Worm (Caenorhabditis elegans) whole organism, mixed stage, embryonic: ENCODE data around the gene rcan-1.

Source experiments
- M03D4.4 ChIP-seq: sonication (generic microtip); optimal IDR thresholded peaks from 2 replicates; lab custom pipeline; 2017; ENCODE audit warnings: mild to moderate bottlenecking, missing genetic modification characterization, missing compliant biosample characterization
- bed-3 ChIP-seq: fragments of 200-800 bp; sonication (Bioruptor generic); optimal IDR thresholded peaks from 3 replicates; lab custom pipeline; 2018; ENCODE audit warnings: mild to moderate bottlenecking, missing genetic modification characterization, moderate library complexity, missing compliant biosample characterization
- blmp-1 ChIP-seq: fragments of 150-350 bp; optimal IDR thresholded peaks from 2 replicates; lab custom pipeline; 2014; ENCODE audit warnings: missing biosample characterization, missing genetic modification characterization
- ceh-39 ChIP-seq: fragments of 150-350 bp; optimal IDR thresholded peaks from 2 replicates; lab custom pipeline; 2014; ENCODE audit warnings: missing biosample characterization, missing genetic modification characterization
- ceh-43 ChIP-seq: fragments of 200-800 bp; sonication (Bioruptor generic); optimal IDR thresholded peaks from 2 replicates; lab custom pipeline; 2018; ENCODE audit warnings: mild to moderate bottlenecking, missing genetic modification characterization, moderate library complexity, missing compliant biosample characterization
- ces-1 ChIP-seq: fragments of 150-350 bp; optimal IDR thresholded peaks from 2 replicates; lab custom pipeline; 2014; ENCODE audit warnings: missing biosample characterization, missing genetic modification reagents, missing genetic modification characterization
- cnd-1 ChIP-seq: fragments of 200-800 bp; sonication (Bioruptor generic); optimal IDR thresholded peaks from 2 replicates; lab custom pipeline; 2018; ENCODE audit warnings: mild to moderate bottlenecking, missing genetic modification characterization, missing compliant biosample characterization
- elt-1 ChIP-seq: sonication (generic microtip); optimal IDR thresholded peaks from 2 replicates; lab custom pipeline; 2017; ENCODE audit warnings: missing genetic modification characterization, mild to moderate bottlenecking, missing compliant biosample characterization, antibody characterized with exemption, moderate library complexity, borderline replicate concordance; ENCODE audit not compliant: insufficient read depth
- elt-3 ChIP-seq: fragments of 150-350 bp; optimal IDR thresholded peaks from 2 replicates; lab custom pipeline; 2014; ENCODE audit warnings: missing biosample characterization, missing genetic modification characterization
- flh-1 ChIP-seq: fragments of 200-800 bp; sonication (Bioruptor generic); optimal IDR thresholded peaks from 2 replicates; lab custom pipeline; 2018; ENCODE audit warnings: mild to moderate bottlenecking, missing genetic modification characterization, moderate library complexity, missing compliant biosample characterization
- ham-2 ChIP-seq: fragments of 200-800 bp; sonication (Bioruptor generic); optimal IDR thresholded peaks from 2 replicates; lab custom pipeline; 2018; ENCODE audit warnings: mild to moderate bottlenecking, missing genetic modification characterization, missing compliant biosample characterization
- hlh-1 ChIP-seq: fragments of 150-350 bp; optimal IDR thresholded peaks from 2 replicates; lab custom pipeline; 2014; ENCODE audit warnings: missing biosample characterization, missing genetic modification reagents, missing genetic modification characterization
- lin-13 ChIP-seq: fragments of 150-350 bp; optimal IDR thresholded peaks from 2 replicates; lab custom pipeline; 2014; ENCODE audit warnings: missing biosample characterization, missing genetic modification characterization
- lsy-2 ChIP-seq: fragments of 150-350 bp; optimal IDR thresholded peaks from 2 replicates; lab custom pipeline; 2014; ENCODE audit warnings: missing biosample characterization, missing genetic modification characterization
- mab-5 ChIP-seq: fragments of 150-350 bp; optimal IDR thresholded peaks from 2 replicates; lab custom pipeline; 2014; ENCODE audit warnings: missing biosample characterization, missing genetic modification characterization
- mep-1 ChIP-seq: fragments of 150-350 bp; optimal IDR thresholded peaks from 2 replicates; lab custom pipeline; 2017; ENCODE audit warnings: missing biosample characterization, missing genetic modification reagents, missing genetic modification characterization, inconsistent platforms
- mls-2 ChIP-seq: sonication (generic microtip); optimal IDR thresholded peaks from 2 replicates; lab custom pipeline; 2016; ENCODE audit warnings: mild to moderate bottlenecking, missing genetic modification characterization, moderate library complexity, missing compliant biosample characterization
- nhr-12 ChIP-seq: fragments of 150-350 bp; optimal IDR thresholded peaks from 2 replicates; lab custom pipeline; 2014; ENCODE audit warnings: missing biosample characterization, missing genetic modification characterization
- nhr-2 ChIP-seq: fragments of 150-350 bp; optimal IDR thresholded peaks from 2 replicates; lab custom pipeline; 2014; ENCODE audit warnings: missing biosample characterization, missing genetic modification characterization
- nhr-237 ChIP-seq: fragments of 150-350 bp; optimal IDR thresholded peaks from 2 replicates; lab custom pipeline; 2014; ENCODE audit warnings: missing biosample characterization, missing genetic modification characterization
- nhr-28 ChIP-seq: fragments of 150-350 bp; optimal IDR thresholded peaks from 2 replicates; lab custom pipeline; 2014; ENCODE audit warnings: missing biosample characterization, missing genetic modification characterization
- snpc-4 ChIP-seq: fragments of 150-350 bp; optimal IDR thresholded peaks from 2 replicates; lab custom pipeline; 2014; ENCODE audit warnings: missing biosample characterization, missing genetic modification characterization
- sptf-1 ChIP-seq: sonication (generic microtip); optimal IDR thresholded peaks from 2 replicates; lab custom pipeline; 2017; ENCODE audit warnings: mild to moderate bottlenecking, missing genetic modification characterization, moderate library complexity, missing compliant biosample characterization
- tbx-8 ChIP-seq: fragments of 200-800 bp; sonication (Bioruptor generic); optimal IDR thresholded peaks from 2 replicates; lab custom pipeline; 2018; ENCODE audit warnings: mild to moderate bottlenecking, missing genetic modification characterization, moderate library complexity, missing compliant biosample characterization
- unc-120 ChIP-seq: sonication (generic microtip); optimal IDR thresholded peaks from 2 replicates; lab custom pipeline; 2017; ENCODE audit warnings: missing genetic modification characterization, missing compliant biosample characterization; ENCODE audit not compliant: poor library complexity, severe bottlenecking
- unc-39 ChIP-seq: fragments of 150-350 bp; optimal IDR thresholded peaks from 2 replicates; lab custom pipeline; 2014; ENCODE audit warnings: missing biosample characterization, missing genetic modification characterization
- unc-62 ChIP-seq: fragments of 150-350 bp; optimal IDR thresholded peaks from 2 replicates; lab custom pipeline; 2014; ENCODE audit warnings: missing biosample characterization, missing genetic modification reagents, missing genetic modification characterization
- zip-8 ChIP-seq: fragments of 150-350 bp; optimal IDR thresholded peaks from 2 replicates; lab custom pipeline; 2014; ENCODE audit warnings: missing biosample characterization, missing genetic modification characterization
- ztf-11 ChIP-seq: fragments of 150-350 bp; optimal IDR thresholded peaks from 2 replicates; lab custom pipeline; 2014; ENCODE audit warnings: missing biosample characterization, missing genetic modification characterization

The rcan-1 gene

DNA sequence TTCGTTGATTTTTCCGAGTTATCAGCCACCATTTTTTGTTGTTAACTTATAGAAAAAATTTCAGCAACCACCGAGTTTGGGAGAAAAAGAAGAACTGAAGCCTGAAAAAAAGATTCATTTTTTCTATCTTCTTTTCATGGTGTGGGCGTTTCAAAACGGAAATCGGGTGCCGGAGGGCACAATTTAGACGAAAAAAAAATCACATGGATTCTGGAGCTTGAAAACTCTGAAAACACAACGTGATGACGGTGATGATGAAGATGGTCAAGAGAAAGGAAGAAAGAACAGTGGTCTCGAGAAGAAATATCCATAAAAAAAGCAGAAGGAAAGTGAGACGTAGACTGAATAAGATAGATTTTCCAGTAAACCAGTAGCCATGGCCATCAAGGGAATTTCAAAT, at the start of gene rcan-1:
Gene rcan-1 (minus strand): TSS at position 101 of the 400 bp plus-strand sequence.
- no peak for TF ChIP-seq bed-3 (GFP tag; lab: Kevin White, UChicago)
- no peak for TF ChIP-seq lin-13 (tag; lab: Kevin White, UChicago)
- TF ChIP-seq nhr-237 = no peak
- TF ChIP-seq elt-3 = no peak
- no peak for TF ChIP-seq nhr-12 (tag; lab: Kevin White, UChicago)
- TF ChIP-seq mls-2 (tag; lab: Kevin White, UChicago) = no peak
- TF ChIP-seq unc-39 (tag; lab: Kevin White, UChicago) = no peak
- no peak for TF ChIP-seq ces-1 (GFP tag; lab: Kevin White, UChicago)

DNA sequence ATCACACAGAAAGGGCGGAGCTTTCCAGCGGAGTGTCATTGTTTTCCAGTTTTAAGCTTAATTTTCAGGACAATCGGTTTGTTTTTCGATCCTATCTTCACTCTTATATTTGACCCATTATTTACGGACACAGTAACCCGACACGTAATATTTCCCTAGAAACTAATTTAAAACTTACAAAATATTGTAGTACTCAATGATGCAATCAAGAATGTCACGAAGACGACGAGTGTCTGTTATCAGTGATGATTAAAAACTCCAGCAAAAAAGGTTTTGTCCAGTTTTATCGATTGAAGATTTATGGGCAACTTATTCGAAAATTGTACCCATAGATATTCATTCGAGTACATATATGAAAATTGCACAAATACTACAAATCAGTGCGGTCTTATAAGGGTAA, 49.0 kb upstream of the rcan-1 start, which contains the start of gene B0244.17:
Gene B0244.17 (plus strand): TSS at position 301 of the 400 bp plus-strand sequence.
- TF ChIP-seq cnd-1 (no peak), ham-2 (no peak), unc-62 (GFP tag; lab: Kevin White, UChicago) (no peak), mab-5 (tag; lab: Kevin White, UChicago) (no peak), blmp-1 (tag; lab: Kevin White, UChicago) (no peak), tbx-8 (no peak), hlh-1 (tag; lab: Kevin White, UChicago) (no peak)

DNA sequence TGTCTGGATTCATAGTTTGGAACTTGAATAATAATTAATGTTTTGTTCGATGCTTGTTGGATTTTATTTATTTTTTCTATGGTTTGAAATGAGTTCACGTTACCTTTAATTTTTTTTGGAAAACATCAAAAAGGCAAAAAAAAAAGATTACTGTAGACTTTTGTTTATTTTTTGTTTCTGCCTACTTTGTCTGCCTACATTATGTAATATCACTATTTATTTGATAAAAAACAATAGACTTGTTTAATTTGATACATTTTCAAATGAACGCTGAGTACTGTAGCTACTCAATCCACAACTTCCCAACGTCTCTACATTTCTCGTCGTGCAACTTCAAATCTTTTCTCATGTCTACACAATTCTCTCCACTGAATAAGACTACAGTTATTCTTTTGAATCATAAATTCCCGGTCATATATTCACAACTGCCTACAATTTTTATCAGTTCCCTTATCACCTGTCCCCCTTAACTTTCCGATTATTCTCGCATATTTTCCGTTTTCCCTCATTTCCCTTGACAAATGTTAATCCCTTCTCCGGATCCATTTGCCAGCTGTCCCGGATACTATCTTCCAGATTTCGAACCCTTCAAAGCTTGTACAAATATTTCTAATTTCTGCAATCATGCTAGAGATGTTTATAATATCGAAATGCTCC, 47.2 kb upstream of the rcan-1 start, which contains the start of the genes B0244.9 and B0244.7:
Gene B0244.9 (minus strand): TSS at position 51 of the 657 bp plus-strand sequence.
Gene B0244.7 (plus strand): TSS at position 522 of the 657 bp plus-strand sequence.
- TF ChIP-seq sptf-1 (tag; lab: Kevin White, UChicago) (no peak), blmp-1 (tag; lab: Kevin White, UChicago) (no peak), elt-1 (tag; lab: Kevin White, UChicago) (no peak), ztf-11 (tag; lab: Kevin White, UChicago) (no peak), nhr-2 (tag; lab: Kevin White, UChicago) (no peak), snpc-4 (tag; lab: Kevin White, UChicago) (no peak)

DNA sequence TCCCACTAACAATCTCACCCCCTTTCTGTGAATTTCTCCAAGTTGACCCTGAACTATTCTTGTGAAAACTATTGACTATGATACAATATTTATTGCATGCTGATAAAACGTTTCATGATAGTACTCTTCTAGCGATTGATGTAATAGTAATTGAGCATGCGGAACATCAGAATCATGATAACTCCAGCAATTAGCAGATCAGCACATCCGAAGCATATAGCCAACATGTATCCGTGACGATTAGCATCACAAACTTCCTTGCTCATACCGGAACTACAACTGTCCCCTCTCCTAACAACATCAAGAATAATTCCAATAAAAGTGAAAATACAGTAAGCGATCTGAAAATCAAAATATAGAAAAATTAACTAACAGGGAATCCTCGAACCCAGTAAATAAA, 46.1 kb upstream of the rcan-1 start:
- TF ChIP-seq elt-1 (tag; lab: Kevin White, UChicago) (no peak), ceh-43 (GFP tag; lab: Kevin White, UChicago) (no peak), nhr-2 (tag; lab: Kevin White, UChicago) (no peak), elt-3 (no peak), ceh-39 (tag; lab: Kevin White, UChicago) (no peak), unc-120 (no peak), zip-8 (tag; lab: Kevin White, UChicago) (no peak), cnd-1 (no peak), mep-1 (tag; lab: Kevin White, UChicago) (no peak), flh-1 (no peak)
- TF ChIP-seq, all 35 proteins: peak for 0

DNA sequence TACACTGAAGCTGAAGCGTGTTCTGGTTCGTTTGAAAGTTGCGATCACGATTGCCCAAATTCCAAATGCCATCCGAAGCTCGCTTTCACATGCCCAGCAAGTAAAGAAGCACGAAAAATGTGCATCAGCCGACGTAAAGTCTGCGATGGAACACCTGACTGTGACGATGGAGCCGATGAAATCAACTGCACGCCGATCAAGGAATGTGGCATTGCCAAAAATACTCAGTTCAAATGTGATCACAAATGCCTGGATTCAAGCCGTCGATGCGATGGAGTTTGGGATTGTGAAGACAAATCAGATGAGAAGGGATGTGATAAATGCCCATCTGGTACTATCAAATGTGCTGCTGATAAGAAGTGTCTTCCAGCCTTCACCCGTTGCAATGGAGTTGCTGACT, 45.5 kb upstream of the rcan-1 start:
- TF ChIP-seq ceh-43 (GFP tag; lab: Kevin White, UChicago) (no peak), ztf-11 (tag; lab: Kevin White, UChicago) (no peak), M03D4.4 (tag; lab: Kevin White, UChicago) (no peak), mep-1 (tag; lab: Kevin White, UChicago) (no peak), lin-13 (tag; lab: Kevin White, UChicago) (no peak), mls-2 (tag; lab: Kevin White, UChicago) (no peak), nhr-28 (tag; lab: Kevin White, UChicago) (no peak), hlh-1 (tag; lab: Kevin White, UChicago) (no peak), tbx-8 (no peak), elt-1 (tag; lab: Kevin White, UChicago) (no peak), unc-39 (tag; lab: Kevin White, UChicago) (no peak), sptf-1 (tag; lab: Kevin White, UChicago) (no peak), lsy-2 (tag; lab: Kevin White, UChicago) (no peak), nhr-2 (tag; lab: Kevin White, UChicago) (no peak)
